Worm (Caenorhabditis elegans) whole organism, midembryonic: ENCODE measurements around the gene pals-28.

Experiments
- T22C8.4 ChIP-seq: fragments of 200-800 bp; sonication (Bioruptor generic); IDR thresholded peaks from 2 replicates; pipeline ENCODE4 v1.3.6; 2022; ENCODE audit warnings: missing genetic modification characterization, missing compliant biosample characterization
- cog-1 ChIP-seq: sonication (generic microtip); optimal IDR thresholded peaks from 2 replicates; lab custom pipeline; 2016; ENCODE audit warnings: missing genetic modification characterization, missing compliant biosample characterization
- flt-1 ChIP-seq: fragments of 200-800 bp; sonication (Bioruptor generic); IDR thresholded peaks from 2 replicates; pipeline ENCODE4 v1.3.6; 2022; ENCODE audit warnings: missing genetic modification characterization, missing compliant biosample characterization
- ztf-29 ChIP-seq: fragments of 200-800 bp; sonication (Bioruptor generic); IDR thresholded peaks from 2 replicates; pipeline ENCODE4 v1.3.6; 2022; ENCODE audit warnings: missing genetic modification reagents, missing genetic modification characterization, missing compliant biosample characterization

DNA sequence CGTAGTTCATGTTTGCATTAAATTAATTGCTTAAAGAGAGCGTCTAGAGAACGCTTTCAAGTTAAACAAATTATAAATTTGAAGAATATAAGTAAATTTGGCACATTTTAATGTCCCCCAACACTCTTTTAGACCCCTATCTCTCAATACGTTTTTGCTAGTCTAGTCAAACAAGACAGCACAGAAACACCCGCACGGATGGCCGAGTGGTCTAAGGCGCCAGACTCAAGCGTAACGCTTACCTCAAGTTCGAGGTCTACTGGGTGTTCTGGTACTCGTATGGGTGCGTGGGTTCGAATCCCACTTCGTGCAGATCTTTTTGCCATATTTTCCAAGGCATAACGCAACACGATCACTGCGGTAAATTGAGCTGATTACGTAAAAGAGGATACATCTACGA is 22.3 kb upstream of the pals-28 start:
- TF ChIP-seq cog-1: no peak
- no peak for TF ChIP-seq ztf-29 (GFP tag; lab: Robert Waterston, UW)
- 0 out of 2 replicates have a peak, but pooled peaks have one; percentile 6 for TF ChIP-seq flt-1 (GFP tag; lab: Robert Waterston, UW)
- no peak for TF ChIP-seq T22C8.4 (GFP tag; lab: Robert Waterston, UW)
